Worm (Caenorhabditis elegans) whole organism, L1 larva: Measurements from ENCODE around the gene viro-2.

Source experiments
- C04F5.9 ChIP-seq: sonication (generic microtip); optimal IDR thresholded peaks from 2 replicates; lab custom pipeline; 2016; ENCODE audit warnings: missing genetic modification characterization, missing compliant biosample characterization
- C16A3.4 ChIP-seq: fragments of 150-350 bp; optimal IDR thresholded peaks from 2 replicates; lab custom pipeline; 2014; ENCODE audit warnings: missing biosample characterization, missing genetic modification characterization
- aha-1 ChIP-seq: fragments of 150-350 bp; optimal IDR thresholded peaks from 2 replicates; lab custom pipeline; 2014; ENCODE audit warnings: missing biosample characterization, missing genetic modification characterization
- ceh-8 ChIP-seq: fragments of 200-800 bp; sonication (Bioruptor generic); optimal IDR thresholded peaks from 2 replicates; lab custom pipeline; 2018; ENCODE audit warnings: mild to moderate bottlenecking, missing genetic modification characterization, moderate library complexity, missing compliant biosample characterization
- ceh-82 ChIP-seq, 3 experiments: fragments of 150-350 bp in 1 of 3; sonication (generic microtip) in 2 of 3; optimal IDR thresholded peaks; 2 replicates each; lab custom pipeline; 2014 to 2017; ENCODE audit warnings: missing biosample characterization in 3 of 3, missing genetic modification characterization in 3 of 3
- ceh-88 ChIP-seq: fragments of 200-800 bp; sonication (Bioruptor generic); IDR thresholded peaks from 2 replicates; pipeline ENCODE4 v1.3.6; 2022; ENCODE audit warnings: missing genetic modification characterization, missing compliant biosample characterization
- dpl-1 ChIP-seq, 3 experiments: fragments of 150-350 bp in 2 of 3; sonication (generic microtip) in 1 of 3; optimal IDR thresholded peaks; 2 replicates each; lab custom pipeline; 2014 to 2017; ENCODE audit warnings: missing biosample characterization in 3 of 3, missing genetic modification characterization in 3 of 3, missing genetic modification reagents in 3 of 3
- efl-1 ChIP-seq, 4 experiments: fragments of 150-350 bp; optimal IDR thresholded peaks in 3 of 4; peaks in 1 of 4; 1 replicate in 1 of 4; 2 replicates in 3 of 4; lab custom pipeline; 2014; ENCODE audit warnings: missing biosample characterization in 2 of 4, missing genetic modification characterization in 2 of 4, missing genetic modification reagents in 2 of 4
- egl-13 ChIP-seq: sonication (generic microtip); optimal IDR thresholded peaks from 2 replicates; lab custom pipeline; 2016; ENCODE audit warnings: missing genotype, missing genetic modification reagents, missing genetic modification characterization, missing compliant biosample characterization
- egl-27 ChIP-seq, 2 experiments: fragments of 150-350 bp in 1 of 2; sonication (generic microtip); optimal IDR thresholded peaks; 3 replicates each; lab custom pipeline; 2017 to 2018; ENCODE audit warnings: missing biosample characterization in 2 of 2, missing genetic modification characterization in 2 of 2, missing genetic modification reagents in 2 of 2
- elt-2 ChIP-seq: sonication (generic microtip); optimal IDR thresholded peaks from 2 replicates; lab custom pipeline; 2016; ENCODE audit warnings: missing genetic modification characterization, mild to moderate bottlenecking, inconsistent platforms, missing compliant biosample characterization, missing genetic modification reagents
- ets-5 ChIP-seq: fragments of 200-800 bp; sonication (Bioruptor generic); IDR thresholded peaks from 2 replicates; pipeline ENCODE4 v1.3.6; 2022; ENCODE audit warnings: missing genetic modification characterization, missing compliant biosample characterization
- hlh-4 ChIP-seq: sonication (generic microtip); optimal IDR thresholded peaks from 2 replicates; lab custom pipeline; 2016; ENCODE audit warnings: mild to moderate bottlenecking, missing genetic modification characterization, missing compliant biosample characterization
- hpl-2 ChIP-seq: fragments of 150-350 bp; optimal IDR thresholded peaks from 2 replicates; lab custom pipeline; 2014; ENCODE audit warnings: missing biosample characterization, missing genetic modification reagents, missing genetic modification characterization
- irx-1 ChIP-seq: sonication (generic microtip); optimal IDR thresholded peaks from 2 replicates; lab custom pipeline; 2016; ENCODE audit warnings: missing genetic modification characterization, missing compliant biosample characterization
- lin-13 ChIP-seq: fragments of 150-350 bp; optimal IDR thresholded peaks from 2 replicates; lab custom pipeline; 2014; ENCODE audit warnings: missing biosample characterization, missing genetic modification reagents, missing genetic modification characterization
- lin-14 ChIP-seq: fragments of 200-800 bp; sonication (Bioruptor generic); optimal IDR thresholded peaks from 2 replicates; lab custom pipeline; 2018; ENCODE audit warnings: mild to moderate bottlenecking, missing genetic modification characterization, moderate library complexity, missing compliant biosample characterization
- lin-15B ChIP-seq: fragments of 150-350 bp; sonication (generic microtip); optimal IDR thresholded peaks from 3 replicates; lab custom pipeline; 2014; ENCODE audit warnings: missing biosample characterization, missing genetic modification characterization
- lin-39 ChIP-seq: fragments of 150-350 bp; optimal IDR thresholded peaks from 2 replicates; lab custom pipeline; 2014; ENCODE audit warnings: missing biosample characterization, missing genetic modification reagents, missing genetic modification characterization
- mdl-1 ChIP-seq, 2 experiments: fragments of 150-350 bp; optimal IDR thresholded peaks; 2 replicates each; lab custom pipeline; 2014 to 2017; ENCODE audit warnings: missing biosample characterization in 2 of 2, missing genetic modification characterization in 2 of 2, inconsistent platforms in 1 of 2
- mef-2 ChIP-seq: fragments of 150-350 bp; optimal IDR thresholded peaks from 2 replicates; lab custom pipeline; 2014; ENCODE audit warnings: missing biosample characterization, missing genetic modification characterization
- mep-1 ChIP-seq: fragments of 150-350 bp; optimal IDR thresholded peaks from 2 replicates; lab custom pipeline; 2014; ENCODE audit warnings: missing biosample characterization, missing genetic modification characterization
- nhr-11 ChIP-seq: fragments of 150-350 bp; optimal IDR thresholded peaks from 2 replicates; lab custom pipeline; 2014; ENCODE audit warnings: missing biosample characterization, missing genetic modification characterization
- nhr-47 ChIP-seq: sonication (generic microtip); optimal IDR thresholded peaks from 2 replicates; lab custom pipeline; 2016; ENCODE audit warnings: mild to moderate bottlenecking, missing genetic modification characterization, moderate library complexity, missing compliant biosample characterization
- nhr-85 ChIP-seq: sonication (generic microtip); peaks from one replicate; lab custom pipeline; 2016; ENCODE audit warnings: missing genetic modification characterization, inconsistent platforms, missing compliant biosample characterization
- pag-3 ChIP-seq: sonication (generic microtip); optimal IDR thresholded peaks from 2 replicates; lab custom pipeline; 2017; ENCODE audit warnings: missing genetic modification characterization, mild to moderate bottlenecking, missing compliant biosample characterization, antibody characterized with exemption, borderline replicate concordance; ENCODE audit not compliant: insufficient read depth
- pqm-1 ChIP-seq: sonication (generic microtip); optimal IDR thresholded peaks from 3 replicates; lab custom pipeline; 2017; ENCODE audit warnings: missing biosample characterization, missing genetic modification characterization
- skn-1 ChIP-seq: fragments of 150-350 bp; optimal IDR thresholded peaks from 2 replicates; lab custom pipeline; 2014; ENCODE audit warnings: missing biosample characterization, missing genetic modification characterization
- snu-23 ChIP-seq: sonication (generic microtip); optimal IDR thresholded peaks from 2 replicates; lab custom pipeline; 2016; ENCODE audit warnings: missing genetic modification characterization, missing compliant biosample characterization
- sox-4 ChIP-seq: sonication (generic microtip); optimal IDR thresholded peaks from 2 replicates; lab custom pipeline; 2016; ENCODE audit warnings: missing genetic modification characterization, missing compliant biosample characterization
- swsn-7 ChIP-seq: sonication (generic microtip); optimal IDR thresholded peaks from 2 replicates; lab custom pipeline; 2016; ENCODE audit warnings: missing genetic modification characterization, missing compliant biosample characterization
- unc-62 ChIP-seq: fragments of 150-350 bp; optimal IDR thresholded peaks from 2 replicates; lab custom pipeline; 2014; ENCODE audit warnings: missing biosample characterization, missing genetic modification reagents, missing genetic modification characterization
- unc-98 ChIP-seq: fragments of 200-800 bp; sonication (Bioruptor generic); IDR thresholded peaks from 2 replicates; pipeline ENCODE4 v1.3.6; 2022; ENCODE audit warnings: missing genetic modification characterization, missing compliant biosample characterization
- ztf-11 ChIP-seq, 2 experiments: sonication (generic microtip); optimal IDR thresholded peaks; 2 replicates each; lab custom pipeline; 2016 to 2017; ENCODE audit warnings: missing genetic modification characterization in 2 of 2, missing biosample characterization in 1 of 2, missing compliant biosample characterization in 1 of 2

viro-2 gene

DNA sequence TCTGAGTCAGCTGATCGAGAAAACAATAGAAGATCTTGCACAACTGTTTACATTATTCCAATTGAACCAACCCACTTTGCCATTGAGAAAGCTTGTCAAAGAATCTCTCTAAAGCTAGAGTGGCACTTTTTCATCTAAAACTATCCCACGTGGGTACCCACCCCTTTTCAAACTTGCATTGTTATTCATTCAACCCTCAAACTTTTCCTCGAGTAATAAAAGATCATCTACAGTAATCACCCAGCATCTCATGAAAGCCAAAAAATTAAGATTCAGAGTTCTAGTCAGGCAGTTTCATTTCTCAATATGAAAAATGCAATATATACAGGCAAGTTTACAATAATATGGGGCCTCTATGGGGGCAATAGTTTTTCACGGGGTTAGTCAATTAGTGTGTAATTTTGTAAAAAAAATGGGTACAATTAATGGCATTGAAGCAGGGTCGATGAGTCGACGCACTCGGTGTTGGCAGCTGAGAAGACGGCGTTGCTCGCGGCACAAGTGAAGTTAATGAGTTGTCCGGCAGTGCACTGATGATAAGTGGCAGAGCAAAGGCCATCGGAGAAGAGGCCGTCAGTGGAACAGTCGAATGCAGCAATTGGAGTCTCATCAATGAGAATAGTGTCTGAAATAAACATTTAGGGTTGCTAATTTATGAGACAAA lies 26.8 kb upstream of the viro-2 start:
- TF ChIP-seq snu-23 = no peak
- TF ChIP-seq mef-2 (tag; lab: Kevin White, UChicago) = no peak
- TF ChIP-seq unc-62 (GFP tag; lab: Kevin White, UChicago) = no peak
- no peak for TF ChIP-seq irx-1 (tag; lab: Kevin White, UChicago)
- TF ChIP-seq ztf-11 (tag; optimal IDR thresholded peaks at IDR 0.05; lab: Kevin White, UChicago) = no peak
- no peak for TF ChIP-seq pag-3 (tag; lab: Kevin White, UChicago)
- no peak for TF ChIP-seq ceh-88 (GFP tag; lab: Robert Waterston, UW)
- TF ChIP-seq egl-27 (tag; optimal IDR thresholded peaks at IDR 0.05; lab: Kevin White, UChicago) = no peak
- TF ChIP-seq lin-14 (GFP tag; lab: Kevin White, UChicago) = no peak
- TF ChIP-seq efl-1 (optimal IDR thresholded peaks at IDR 0.05; lab: Kevin White, UChicago) = no peak
- TF ChIP-seq efl-1 (GFP tag; optimal IDR thresholded peaks at IDR 0.05 in 1 of 2; lab: Kevin White, UChicago) = no peak

DNA sequence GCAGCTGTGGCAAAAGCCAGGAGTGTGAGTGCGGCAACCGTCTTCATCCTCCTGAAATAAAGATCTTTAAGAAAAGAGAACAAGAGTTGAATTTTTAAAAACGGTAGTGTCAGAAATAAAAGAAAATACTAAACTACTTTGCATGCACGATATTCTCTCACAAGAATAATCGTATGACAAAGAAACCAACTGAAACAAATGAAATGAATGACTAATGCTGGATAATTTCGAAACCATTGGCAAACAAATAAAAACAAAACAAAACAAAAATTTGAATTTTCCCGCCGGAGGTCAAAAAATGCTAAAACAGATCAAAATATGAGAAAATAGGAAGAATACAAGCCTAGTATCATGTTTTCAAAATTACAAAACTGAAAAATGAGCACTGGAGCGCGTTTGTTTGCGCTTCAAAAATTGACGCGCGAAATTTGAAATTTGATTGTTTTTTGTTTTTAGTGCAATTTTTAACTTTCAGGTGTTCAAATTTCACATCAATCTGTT lies 24.7 kb upstream of the viro-2 start, which contains the start of gene cpg-2:
Gene cpg-2 (minus strand): TSS at position 51 of the 501 bp plus-strand sequence.
- TF ChIP-seq lin-14 (GFP tag; lab: Kevin White, UChicago) = no peak
- TF ChIP-seq dpl-1 (GFP tag; optimal IDR thresholded peaks at IDR 0.05; lab: Kevin White, UChicago) = no peak
- TF ChIP-seq C04F5.9 = no peak
- TF ChIP-seq swsn-7 (tag; lab: Kevin White, UChicago) = no peak
- TF ChIP-seq egl-13 (tag; lab: Kevin White, UChicago) = no peak
- no peak for TF ChIP-seq aha-1 (tag; lab: Kevin White, UChicago)
- no peak for TF ChIP-seq ets-5 (GFP tag; lab: Robert Waterston, UW)
- no peak for TF ChIP-seq pqm-1 (tag; lab: Kevin White, UChicago)
- TF ChIP-seq lin-13 = no peak
- no peak for TF ChIP-seq ceh-8 (GFP tag; lab: Kevin White, UChicago)
- TF ChIP-seq irx-1 (tag; lab: Kevin White, UChicago) = no peak
- no peak for TF ChIP-seq hlh-4
- TF ChIP-seq nhr-85 (tag; lab: Kevin White, UChicago) = no peak
- TF ChIP-seq lin-15B = no peak
- TF ChIP-seq unc-98 (GFP tag; lab: Robert Waterston, UW) = no peak
- no peak for TF ChIP-seq mep-1 (tag; lab: Kevin White, UChicago)
- TF ChIP-seq nhr-11 = no peak

DNA sequence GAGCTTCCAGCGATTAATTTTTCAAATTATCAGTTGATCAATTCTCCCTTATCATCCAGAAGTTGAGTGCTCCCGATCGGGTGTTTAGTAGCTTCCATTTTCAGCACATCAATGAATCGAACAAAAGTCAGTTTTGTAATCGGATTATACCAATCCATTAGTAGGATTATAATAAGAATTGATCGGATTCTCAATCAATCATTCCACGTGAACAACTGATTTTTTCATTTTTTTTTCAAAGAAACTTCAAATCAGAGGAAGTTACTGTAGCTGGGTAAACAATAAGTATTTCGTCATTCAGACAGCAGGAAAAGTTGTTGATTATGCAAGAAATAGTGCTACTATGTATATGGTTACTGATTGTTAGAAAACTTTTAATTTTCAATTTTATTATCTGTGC lies 21.8 kb upstream of the viro-2 start:
- TF ChIP-seq elt-2 (tag; lab: Kevin White, UChicago) = peak; percentile 48
- no peak for TF ChIP-seq ceh-82 (tag; optimal IDR thresholded peaks at IDR 0.05; lab: Kevin White, UChicago)

DNA sequence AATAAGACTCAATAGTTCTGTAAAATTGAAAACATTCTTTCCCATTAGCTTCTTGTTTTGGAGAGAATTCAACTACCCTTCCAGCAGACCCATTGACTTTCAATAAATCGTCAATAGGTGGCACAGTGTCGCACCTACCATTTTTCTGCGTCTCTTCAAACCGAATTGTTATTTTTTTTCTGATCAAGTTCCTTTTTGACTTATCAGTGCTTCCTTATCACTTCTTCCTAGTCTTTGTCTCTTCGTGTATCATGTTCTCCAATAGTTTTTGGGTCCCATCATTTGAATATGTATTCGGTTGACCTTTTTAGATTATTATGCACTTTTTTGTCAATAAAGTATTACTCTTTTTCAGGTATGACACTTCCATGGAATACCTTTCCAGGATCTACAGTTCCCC lies 20.7 kb upstream of the viro-2 start, which contains the start of gene odd-1:
Gene odd-1 (plus strand): TSS at position 349 of the 400 bp plus-strand sequence.
- TF ChIP-seq lin-39 (tag; lab: Kevin White, UChicago) = no peak
- TF ChIP-seq elt-2 (tag; lab: Kevin White, UChicago) = peak; percentile 7

DNA sequence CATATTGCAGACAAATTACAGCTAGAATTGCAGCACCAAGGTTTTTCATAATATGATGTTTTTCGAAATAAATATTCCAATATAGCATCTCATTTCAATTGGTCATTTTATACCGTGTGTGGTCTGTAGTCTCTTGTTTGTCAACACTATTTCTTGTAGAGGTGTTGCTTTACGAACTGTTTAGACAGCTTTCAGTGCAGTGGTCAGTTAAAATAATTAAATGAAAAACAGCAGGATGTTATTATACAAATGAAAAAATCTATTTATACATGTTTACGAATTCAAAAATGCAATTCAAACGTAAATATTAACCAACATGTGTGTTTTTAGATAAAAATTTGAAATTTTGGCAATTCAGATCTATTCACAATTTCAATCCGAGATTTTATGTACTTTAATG lies 16.9 kb upstream of the viro-2 start, which contains the start of gene B0280.7:
Gene B0280.7 (minus strand): TSS at position 101 of the 400 bp plus-strand sequence.
- no peak for TF ChIP-seq sox-4 (tag; lab: Kevin White, UChicago)
- TF ChIP-seq pag-3 (tag; lab: Kevin White, UChicago) = no peak
- TF ChIP-seq ets-5 (GFP tag; lab: Robert Waterston, UW) = no peak
- no peak for TF ChIP-seq irx-1 (tag; lab: Kevin White, UChicago)
- no peak for TF ChIP-seq hpl-2
- no peak for TF ChIP-seq nhr-11
- no peak for TF ChIP-seq mdl-1 (tag; optimal IDR thresholded peaks at IDR 0.05; lab: Kevin White, UChicago)
- no peak for TF ChIP-seq C16A3.4 (tag; lab: Kevin White, UChicago)
- TF ChIP-seq skn-1 = no peak
- TF ChIP-seq nhr-47 (tag; lab: Kevin White, UChicago) = no peak
- TF ChIP-seq, all 84 proteins: peak for 0
